Fruit fly (Drosophila melanogaster) whole organism, embryonic: ENCODE measurements around the gene prtp.

Experiments
- CG10462 ChIP-seq: fragments of 200-800 bp; sonication (Bioruptor generic); optimal IDR thresholded peaks from 2 replicates; lab custom pipeline; 2016; ENCODE audit warnings: missing biosample characterization, missing genetic modification characterization
- CG12219 ChIP-seq: fragments of 200-800 bp; sonication (Bioruptor generic); optimal IDR thresholded peaks from 3 replicates; lab custom pipeline; 2018; ENCODE audit warnings: missing biosample characterization, mild to moderate bottlenecking, missing genetic modification characterization
- CG13775 ChIP-seq: fragments of 200-800 bp; sonication (Bioruptor generic); optimal IDR thresholded peaks from 3 replicates; lab custom pipeline; 2017; ENCODE audit warnings: missing biosample characterization, mild to moderate bottlenecking, missing genetic modification characterization
- CG1603 ChIP-seq: fragments of 200-800 bp; sonication (Bioruptor generic); optimal IDR thresholded peaks from 2 replicates; lab custom pipeline; 2019; ENCODE audit warnings: missing biosample characterization, mild to moderate bottlenecking, missing genetic modification characterization, moderate library complexity
- CG16779 ChIP-seq: fragments of 200-800 bp; sonication (Bioruptor generic); IDR thresholded peaks from 2 replicates; pipeline ENCODE4 v1.3.6; 2022; ENCODE audit warnings: missing biosample characterization, missing genetic modification characterization
- CG16815 ChIP-seq: fragments of 200-800 bp; sonication (Bioruptor generic); optimal IDR thresholded peaks from 3 replicates; lab custom pipeline; 2017; ENCODE audit warnings: missing biosample characterization, mild to moderate bottlenecking, missing genetic modification characterization
- CG17385 ChIP-seq: fragments of 200-800 bp; sonication (Bioruptor generic); optimal IDR thresholded peaks from 3 replicates; lab custom pipeline; 2018; ENCODE audit warnings: missing biosample characterization, mild to moderate bottlenecking, missing genetic modification characterization
- CG1792 ChIP-seq: fragments of 200-800 bp; sonication (Bioruptor generic); optimal IDR thresholded peaks from 2 replicates; lab custom pipeline; 2016; ENCODE audit warnings: missing biosample characterization, missing genetic modification characterization
- CG1832 ChIP-seq: fragments of 200-800 bp; sonication (Bioruptor generic); optimal IDR thresholded peaks from 2 replicates; lab custom pipeline; 2017; ENCODE audit warnings: missing biosample characterization, mild to moderate bottlenecking, missing genetic modification characterization, inconsistent platforms
- CG2116 ChIP-seq: fragments of 200-800 bp; sonication (Bioruptor generic); optimal IDR thresholded peaks from 3 replicates; lab custom pipeline; 2018; ENCODE audit warnings: missing biosample characterization, mild to moderate bottlenecking, missing genetic modification characterization
- CG34224 ChIP-seq: fragments of 200-800 bp; sonication (Bioruptor generic); IDR thresholded peaks from 3 replicates; pipeline ENCODE4 v1.3.6; 2022; ENCODE audit warnings: missing biosample characterization, missing genetic modification characterization; ENCODE audit not compliant: partially characterized antibody
- CG4328 ChIP-seq: fragments of 200-800 bp; sonication (Bioruptor generic); optimal IDR thresholded peaks from 3 replicates; lab custom pipeline; 2017; ENCODE audit warnings: missing biosample characterization, missing genetic modification reagents, missing genetic modification characterization
- CG43689 ChIP-seq: fragments of 200-800 bp; sonication (Bioruptor generic); IDR thresholded peaks from 2 replicates; pipeline ENCODE4 v1.3.6; 2022; ENCODE audit warnings: missing biosample characterization, missing genetic modification characterization
- CG4404 ChIP-seq: fragments of 200-800 bp; sonication (Bioruptor generic); IDR thresholded peaks from 2 replicates; pipeline ENCODE4 v1.3.6; 2022; ENCODE audit warnings: missing biosample characterization, missing genetic modification characterization
- CG6254 ChIP-seq: fragments of 200-800 bp; sonication (Bioruptor generic); optimal IDR thresholded peaks from 3 replicates; lab custom pipeline; 2017; ENCODE audit warnings: mild to moderate bottlenecking, missing biosample characterization, missing genetic modification reagents, missing genetic modification characterization
- CG7271 ChIP-seq: fragments of 200-800 bp; sonication (Bioruptor generic); optimal IDR thresholded peaks from 2 replicates; lab custom pipeline; 2018; ENCODE audit warnings: missing biosample characterization, mild to moderate bottlenecking, missing genetic modification characterization, moderate library complexity
- CG7372 ChIP-seq: fragments of 200-800 bp; sonication (Bioruptor generic); IDR thresholded peaks from 2 replicates; pipeline ENCODE4 v1.3.6; 2022; ENCODE audit warnings: missing biosample characterization, missing genetic modification characterization
- CG8281 ChIP-seq: fragments of 200-800 bp; sonication (Bioruptor generic); optimal IDR thresholded peaks from 2 replicates; lab custom pipeline; 2018; ENCODE audit warnings: missing biosample characterization, mild to moderate bottlenecking, missing genetic modification characterization, moderate library complexity
- CG8944 ChIP-seq: fragments of 200-800 bp; sonication (Bioruptor generic); optimal IDR thresholded peaks from 3 replicates; lab custom pipeline; 2016; ENCODE audit warnings: missing biosample characterization, missing genetic modification characterization
- CG9215 ChIP-seq: fragments of 200-800 bp; sonication (Bioruptor generic); IDR thresholded peaks from 2 replicates; pipeline ENCODE4 v1.3.6; 2022; ENCODE audit warnings: missing biosample characterization, missing genetic modification characterization
- CG9797 ChIP-seq: fragments of 200-800 bp; sonication (Bioruptor generic); optimal IDR thresholded peaks from 3 replicates; lab custom pipeline; 2018; ENCODE audit warnings: missing biosample characterization, mild to moderate bottlenecking, missing genetic modification characterization
- Chrac-16 ChIP-seq: fragments of 200-800 bp; sonication (Bioruptor generic); optimal IDR thresholded peaks from 3 replicates; lab custom pipeline; 2016; ENCODE audit warnings: missing biosample characterization, missing genetic modification characterization
- CoRest ChIP-seq: fragments of 200-800 bp; sonication (Bioruptor generic); optimal IDR thresholded peaks from 3 replicates; lab custom pipeline; 2018; ENCODE audit warnings: missing biosample characterization, mild to moderate bottlenecking, missing genetic modification characterization, moderate library complexity
- Dp ChIP-seq: fragments of 200-800 bp; sonication (Bioruptor generic); optimal IDR thresholded peaks from 2 replicates; lab custom pipeline; 2018; ENCODE audit warnings: missing biosample characterization, mild to moderate bottlenecking, missing genetic modification characterization, moderate library complexity
- E2f2 ChIP-seq: fragments of 200-800 bp; sonication (Bioruptor generic); IDR thresholded peaks from 2 replicates; pipeline ENCODE4 v1.3.6; 2022; ENCODE audit warnings: missing biosample characterization, missing genetic modification characterization
- Ets97D ChIP-seq: fragments of 200-800 bp; sonication (Bioruptor generic); optimal IDR thresholded peaks from 3 replicates; lab custom pipeline; 2016; ENCODE audit warnings: missing biosample characterization, missing genetic modification characterization
- Hr3 ChIP-seq: fragments of 200-800 bp; sonication (Bioruptor generic); optimal IDR thresholded peaks from 3 replicates; lab custom pipeline; 2016; ENCODE audit warnings: missing biosample characterization, missing genetic modification characterization
- Lim3 ChIP-seq: fragments of 200-800 bp; sonication (Bioruptor generic); IDR thresholded peaks from 2 replicates; pipeline ENCODE4 v1.3.6; 2022; ENCODE audit warnings: missing biosample characterization, missing genetic modification characterization
- Poxn ChIP-seq: fragments of 200-800 bp; sonication (Bioruptor generic); IDR thresholded peaks from 2 replicates; pipeline ENCODE4 v1.3.6; 2022; ENCODE audit warnings: missing biosample characterization, missing genetic modification characterization
- Ptx1 ChIP-seq: fragments of 200-800 bp; sonication (Bioruptor generic); IDR thresholded peaks from 2 replicates; pipeline ENCODE4 v1.3.6; 2022; ENCODE audit warnings: missing biosample characterization, missing genetic modification characterization
- Scr ChIP-seq: fragments of 200-800 bp; sonication (Bioruptor generic); IDR thresholded peaks from 2 replicates; pipeline ENCODE4 v1.3.6; 2022; ENCODE audit warnings: missing biosample characterization, missing genetic modification characterization; ENCODE audit not compliant: partially characterized antibody
- Six4 ChIP-seq: fragments of 200-800 bp; sonication (Bioruptor generic); optimal IDR thresholded peaks from 2 replicates; lab custom pipeline; 2016; ENCODE audit warnings: missing biosample characterization, missing genetic modification characterization
- ac ChIP-seq: fragments of 200-800 bp; sonication (Bioruptor generic); optimal IDR thresholded peaks from 3 replicates; lab custom pipeline; 2017; ENCODE audit warnings: missing biosample characterization, mild to moderate bottlenecking, missing genetic modification characterization
- amos ChIP-seq: fragments of 200-800 bp; sonication (Bioruptor generic); IDR thresholded peaks from 2 replicates; pipeline ENCODE4 v1.3.6; 2022; ENCODE audit warnings: missing biosample characterization, missing genetic modification characterization; ENCODE audit not compliant: partially characterized antibody
- ap ChIP-seq: fragments of 200-800 bp; sonication (Bioruptor generic); IDR thresholded peaks from 2 replicates; pipeline ENCODE4 v1.3.6; 2022; ENCODE audit warnings: missing biosample characterization, missing genetic modification characterization
- corto ChIP-seq: fragments of 200-800 bp; sonication (Bioruptor generic); optimal IDR thresholded peaks from 2 replicates; lab custom pipeline; 2016; ENCODE audit warnings: missing biosample characterization, mild to moderate bottlenecking, missing genetic modification characterization, moderate library complexity
- dm ChIP-seq: fragments of 200-800 bp; sonication (Bioruptor generic); optimal IDR thresholded peaks from 3 replicates; lab custom pipeline; 2016; ENCODE audit warnings: missing biosample characterization, missing genetic modification characterization
- dpn ChIP-seq, 2 experiments: fragments of 200-800 bp; sonication (Bioruptor generic); optimal IDR thresholded peaks; 3 replicates each; lab custom pipeline; 2016; ENCODE audit warnings: missing biosample characterization in 2 of 2, missing genetic modification characterization in 2 of 2
- dysf ChIP-seq: fragments of 200-800 bp; sonication (Bioruptor generic); IDR thresholded peaks from 3 replicates; pipeline ENCODE4 v1.3.6; 2022; ENCODE audit warnings: missing biosample characterization, missing genetic modification characterization
- exex ChIP-seq: fragments of 200-800 bp; sonication (Bioruptor generic); optimal IDR thresholded peaks from 4 replicates; lab custom pipeline; 2018; ENCODE audit warnings: missing biosample characterization, mild to moderate bottlenecking, missing genetic modification characterization, moderate library complexity
- gcm ChIP-seq: fragments of 200-800 bp; sonication (Bioruptor generic); optimal IDR thresholded peaks from 2 replicates; lab custom pipeline; 2019; ENCODE audit warnings: missing biosample characterization, mild to moderate bottlenecking, missing genetic modification characterization, moderate library complexity
- lab ChIP-seq: fragments of 200-800 bp; sonication (Bioruptor generic); optimal IDR thresholded peaks from 3 replicates; lab custom pipeline; 2017; ENCODE audit warnings: missing biosample characterization, missing genetic modification characterization, mild to moderate bottlenecking, moderate library complexity, missing genetic modification reagents
- nau ChIP-seq: fragments of 200-800 bp; sonication (Bioruptor generic); optimal IDR thresholded peaks from 3 replicates; lab custom pipeline; 2017; ENCODE audit warnings: missing biosample characterization, mild to moderate bottlenecking, missing genetic modification characterization, missing genetic modification reagents
- onecut ChIP-seq: fragments of 200-800 bp; sonication (Bioruptor generic); IDR thresholded peaks from 2 replicates; pipeline ENCODE4 v1.3.6; 2022; ENCODE audit warnings: missing biosample characterization, missing genetic modification characterization
- otp ChIP-seq: fragments of 200-800 bp; sonication (Bioruptor generic); IDR thresholded peaks from 3 replicates; pipeline ENCODE4, ENCODE4 v1.3.6; 2022; ENCODE audit warnings: missing biosample characterization, missing genetic modification characterization
- pzg ChIP-seq: fragments of 200-800 bp; sonication (Bioruptor generic); optimal IDR thresholded peaks from 3 replicates; lab custom pipeline; 2018; ENCODE audit warnings: missing biosample characterization, mild to moderate bottlenecking, missing genetic modification characterization, moderate library complexity
- schlank ChIP-seq: fragments of 200-800 bp; sonication (Bioruptor generic); optimal IDR thresholded peaks from 2 replicates; lab custom pipeline; 2018; ENCODE audit warnings: missing biosample characterization, mild to moderate bottlenecking, missing genetic modification characterization
- twi ChIP-seq: fragments of 200-800 bp; optimal IDR thresholded peaks from 2 replicates; lab custom pipeline; 2019; ENCODE audit warnings: missing biosample characterization, mild to moderate bottlenecking, missing genetic modification characterization, moderate library complexity

The prtp gene

dm6 chrX:11714529-11715262, 1.9 kb upstream of the prtp start (continued):
- TF ChIP-seq lab (GFP tag; lab: Kevin White, UChicago) (peak; percentile 86), exex (tag; lab: Kevin White, UChicago) (no peak), twi (tag; lab: Kevin White, UChicago) (peak; percentile 39), ac (GFP tag; lab: Kevin White, UChicago) (no peak), CG12219 (GFP tag; lab: Kevin White, UChicago) (peak; percentile 53), nau (peak; percentile 58), CG8281 (tag; lab: Kevin White, UChicago) (no peak), CG34224 (GFP tag; lab: Robert Waterston, UW) (0 out of 3 replicates have a peak, but pooled peaks have one; percentile 17), Ptx1 (GFP tag; lab: Robert Waterston, UW) (peak; percentile 85), Hr3 (GFP tag; lab: Kevin White, UChicago) (peak; percentile 43), pzg (GFP tag; lab: Kevin White, UChicago) (peak; percentile 17), corto (no peak), CG10462 (GFP tag; lab: Kevin White, UChicago) (no peak), CG17385 (GFP tag; lab: Kevin White, UChicago) (peak; percentile 98), onecut (GFP tag; lab: Robert Waterston, UW) (peak; percentile 59; the same call in 1 of the 2 replicates), ap (GFP tag; lab: Robert Waterston, UW) (peak; percentile 59), CoRest (peak; percentile 65), Dp (GFP tag; lab: Kevin White, UChicago) (no peak), Chrac-16 (GFP tag; lab: Kevin White, UChicago) (peak; percentile 7), CG4328 (GFP tag; lab: Kevin White, UChicago) (peak; percentile 39), CG13775 (GFP tag; lab: Kevin White, UChicago) (peak; percentile 59), otp (GFP tag; lab: Robert Waterston, UW) (no peak; the same call in 2 of the 3 replicates), Scr (GFP tag; lab: Robert Waterston, UW) (peak; percentile 14; the same call in 1 of the 2 replicates), CG7271 (tag; lab: Kevin White, UChicago) (no peak), schlank (tag; lab: Kevin White, UChicago) (peak; percentile 64), Six4 (GFP tag; lab: Kevin White, UChicago) (peak; percentile 29), Poxn (GFP tag; lab: Robert Waterston, UW) (peak; percentile 41; the same call in 1 of the 2 replicates), CG6254 (peak; percentile 49), dpn (GFP tag; optimal IDR thresholded peaks at IDR 0.05; lab: Kevin White, UChicago) (peak; percentile 37 to 49), dysf (GFP tag; lab: Robert Waterston, UW) (peak; percentile 82), CG16815 (GFP tag; lab: Kevin White, UChicago) (peak; percentile 37), CG2116 (GFP tag; lab: Kevin White, UChicago) (no peak), CG8944 (GFP tag; lab: Kevin White, UChicago) (peak; percentile 64), CG7372 (GFP tag; lab: Robert Waterston, UW) (0 out of 2 replicates have a peak, but pooled peaks have one; percentile 30), amos (peak; percentile 57; the same call in 1 of the 2 replicates), CG4404 (GFP tag; lab: Robert Waterston, UW) (peak; percentile 65), gcm (peak; percentile 13), CG9215 (GFP tag; lab: Robert Waterston, UW) (peak; percentile 69), CG9797 (GFP tag; lab: Kevin White, UChicago) (peak; percentile 3), Ets97D (GFP tag; lab: Kevin White, UChicago) (peak; percentile 18), CG43689 (GFP tag; lab: Robert Waterston, UW) (no peak), CG1832 (GFP tag; lab: Kevin White, UChicago) (peak; percentile 81), dm (GFP tag; lab: Kevin White, UChicago) (peak; percentile 76), CG1603 (peak; percentile 66), Lim3 (GFP tag; lab: Robert Waterston, UW) (no peak), CG16779 (GFP tag; lab: Robert Waterston, UW) (peak; percentile 72; the same call in 1 of the 2 replicates), E2f2 (peak; percentile 51), CG1792 (peak; percentile 44)
